Fruit fly (Drosophila melanogaster) whole organism, adult: Measurements from ENCODE around the gene CG5823.

ENCODE experiments used
- CG11617 ChIP-seq: fragments of 200-800 bp; sonication (Bioruptor generic); optimal IDR thresholded peaks from 2 replicates; lab custom pipeline; 2017; ENCODE audit warnings: mild to moderate bottlenecking, missing biosample characterization, missing genetic modification reagents, missing genetic modification characterization
- CG12768 ChIP-seq: fragments of 200-800 bp; sonication (Bioruptor generic); optimal IDR thresholded peaks from 2 replicates; lab custom pipeline; 2017; ENCODE audit warnings: missing biosample characterization, missing genetic modification characterization, mild to moderate bottlenecking, moderate library complexity, missing genetic modification reagents
- CG14711 ChIP-seq: fragments of 200-800 bp; sonication (Bioruptor generic); optimal IDR thresholded peaks from 2 replicates; lab custom pipeline; 2018; ENCODE audit warnings: missing biosample characterization, mild to moderate bottlenecking, missing genetic modification characterization, moderate library complexity
- CG1620 ChIP-seq: fragments of 200-800 bp; sonication (Bioruptor generic); optimal IDR thresholded peaks from 2 replicates; lab custom pipeline; 2016; ENCODE audit warnings: missing biosample characterization, missing genetic modification characterization
- CG33017 ChIP-seq: fragments of 200-800 bp; sonication (Bioruptor generic); optimal IDR thresholded peaks from 2 replicates; lab custom pipeline; 2018; ENCODE audit warnings: missing biosample characterization, mild to moderate bottlenecking, missing genetic modification characterization, moderate library complexity
- CG5204 ChIP-seq: fragments of 200-800 bp; sonication (Bioruptor generic); optimal IDR thresholded peaks from 2 replicates; lab custom pipeline; 2016; ENCODE audit warnings: missing biosample characterization, missing genetic modification characterization
- CG7045 ChIP-seq: fragments of 200-800 bp; sonication (Bioruptor generic); optimal IDR thresholded peaks from 2 replicates; lab custom pipeline; 2017; ENCODE audit warnings: missing biosample characterization, mild to moderate bottlenecking, missing genetic modification characterization
- CG7101 ChIP-seq: fragments of 200-800 bp; sonication (Bioruptor generic); optimal IDR thresholded peaks from 2 replicates; lab custom pipeline; 2018; ENCODE audit warnings: missing biosample characterization, mild to moderate bottlenecking, missing genetic modification characterization, moderate library complexity
- Clk ChIP-seq: fragments of 200-800 bp; sonication (Bioruptor generic); optimal IDR thresholded peaks from 2 replicates; lab custom pipeline; 2017; ENCODE audit warnings: missing biosample characterization, missing genetic modification characterization
- Crg-1 ChIP-seq: fragments of 200-800 bp; sonication (Bioruptor generic); optimal IDR thresholded peaks from 2 replicates; lab custom pipeline; 2016; ENCODE audit warnings: missing biosample characterization, missing genetic modification characterization
- Hr96 ChIP-seq: fragments of 200-800 bp; sonication (Bioruptor generic); optimal IDR thresholded peaks from 2 replicates; lab custom pipeline; 2016; ENCODE audit warnings: missing biosample characterization, missing genetic modification characterization
- Mnt ChIP-seq: fragments of 200-800 bp; sonication (Bioruptor generic); optimal IDR thresholded peaks from 2 replicates; lab custom pipeline; 2016; ENCODE audit warnings: missing biosample characterization, mild to moderate bottlenecking, missing genetic modification characterization
- bab1 ChIP-seq: fragments of 200-800 bp; sonication (Bioruptor generic); optimal IDR thresholded peaks from 3 replicates; lab custom pipeline; 2019; ENCODE audit warnings: missing biosample characterization, mild to moderate bottlenecking, missing genetic modification characterization, moderate library complexity
- cic ChIP-seq: fragments of 200-800 bp; sonication (Bioruptor generic); optimal IDR thresholded peaks from 2 replicates; lab custom pipeline; 2017; ENCODE audit warnings: missing biosample characterization, mild to moderate bottlenecking, missing genetic modification characterization, moderate library complexity
- cnc ChIP-seq, 2 experiments: fragments of >200 bp; optimal IDR thresholded peaks; 2 replicates each; lab custom pipeline; 2017
- kay ChIP-seq: fragments of 200-800 bp; sonication (Bioruptor generic); peaks from one replicate; lab custom pipeline; 2016; ENCODE audit warnings: missing biosample characterization, missing genetic modification characterization, borderline replicate concordance
- ovo ChIP-seq: fragments of 200-800 bp; sonication (Bioruptor generic); optimal IDR thresholded peaks from 2 replicates; lab custom pipeline; 2016; ENCODE audit warnings: missing biosample characterization, missing genetic modification characterization
- pad ChIP-seq: fragments of 200-800 bp; sonication (Bioruptor generic); optimal IDR thresholded peaks from 3 replicates; lab custom pipeline; 2017; ENCODE audit warnings: missing biosample characterization, missing genetic modification characterization, mild to moderate bottlenecking, moderate library complexity, missing genetic modification reagents
- tj ChIP-seq: fragments of 200-800 bp; sonication (Bioruptor generic); optimal IDR thresholded peaks from 3 replicates; lab custom pipeline; 2017; ENCODE audit warnings: missing biosample characterization, mild to moderate bottlenecking, missing genetic modification characterization, moderate library complexity
- toe ChIP-seq: fragments of 200-800 bp; sonication (Bioruptor generic); optimal IDR thresholded peaks from 2 replicates; lab custom pipeline; 2016; ENCODE audit warnings: missing biosample characterization, missing genetic modification characterization

The CG5823 gene

dm6 chr3R:17539789-17540496, 5.6 kb upstream of the CG5823 start, which contains the start of gene SF1:
Gene SF1 (plus strand): TSS chr3R:17540421.
- TF ChIP-seq bab1: no peak
- peak; percentile 74 for TF ChIP-seq toe
- TF ChIP-seq CG5204: no peak
- TF ChIP-seq CG11617 (GFP tag; lab: Kevin White, UChicago): peak; percentile 67
- TF ChIP-seq Hr96: peak; percentile 46
- TF ChIP-seq cic: no peak
- peak; percentile 41 for TF ChIP-seq CG7101 (tag; lab: Kevin White, UChicago)
- peak; percentile 50 for TF ChIP-seq pad
- no peak for TF ChIP-seq cnc (optimal IDR thresholded peaks at IDR 0.05; lab: Kevin White, UChicago)
- peak; percentile 32 for TF ChIP-seq CG7045 (GFP tag; lab: Kevin White, UChicago)
- TF ChIP-seq Clk (GFP tag; lab: Kevin White, UChicago): no peak
- TF ChIP-seq kay: no peak
- peak; percentile 26 for TF ChIP-seq tj (GFP tag; lab: Kevin White, UChicago)
- TF ChIP-seq CG33017: no peak
- peak; percentile 27 for TF ChIP-seq Crg-1 (GFP tag; lab: Kevin White, UChicago)
- TF ChIP-seq ovo: peak; percentile 44
- TF ChIP-seq CG14711: no peak
- peak; percentile 58 for TF ChIP-seq CG12768 (GFP tag; lab: Kevin White, UChicago)
- TF ChIP-seq Mnt (GFP tag; lab: Kevin White, UChicago): peak; percentile 95
- TF ChIP-seq CG1620: peak; percentile 52

dm6 chr3R:17536594-17537158, 2.3 kb upstream of the CG5823 start:
- TF ChIP-seq CG5204: no peak
- no peak for TF ChIP-seq Mnt (GFP tag; lab: Kevin White, UChicago)
- no peak for TF ChIP-seq cic
- no peak for TF ChIP-seq bab1
- peak; percentile 50 for TF ChIP-seq CG7101 (tag; lab: Kevin White, UChicago)
- TF ChIP-seq CG1620: no peak
- no peak for TF ChIP-seq tj (GFP tag; lab: Kevin White, UChicago)
- TF ChIP-seq ovo: no peak
- no peak for TF ChIP-seq kay
- TF ChIP-seq CG14711: peak; percentile 47
- no peak for TF ChIP-seq Crg-1 (GFP tag; lab: Kevin White, UChicago)
- no peak for TF ChIP-seq cnc (optimal IDR thresholded peaks at IDR 0.05; lab: Kevin White, UChicago)
- TF ChIP-seq CG33017: peak; percentile 68
- TF ChIP-seq Hr96: no peak
- no peak for TF ChIP-seq CG7045 (GFP tag; lab: Kevin White, UChicago)
- no peak for TF ChIP-seq toe
- TF ChIP-seq pad: no peak
- TF ChIP-seq CG12768 (GFP tag; lab: Kevin White, UChicago): peak; percentile 30
- no peak for TF ChIP-seq Clk (GFP tag; lab: Kevin White, UChicago)
- TF ChIP-seq CG11617 (GFP tag; lab: Kevin White, UChicago): no peak

dm6 chr3R:17535106-17535764, 848 bp upstream of the CG5823 start:
- TF ChIP-seq CG1620 (no peak), bab1 (no peak), Clk (GFP tag; lab: Kevin White, UChicago) (no peak), Mnt (GFP tag; lab: Kevin White, UChicago) (peak; percentile 53), CG7101 (tag; lab: Kevin White, UChicago) (peak; percentile 83), CG5204 (peak; percentile 12), CG33017 (peak; percentile 88), tj (GFP tag; lab: Kevin White, UChicago) (peak; percentile 44), cic (peak; percentile 66), Crg-1 (GFP tag; lab: Kevin White, UChicago) (no peak), CG11617 (GFP tag; lab: Kevin White, UChicago) (peak; percentile 81), kay (peak; percentile 92), CG12768 (GFP tag; lab: Kevin White, UChicago) (peak; percentile 43), pad (no peak), CG7045 (GFP tag; lab: Kevin White, UChicago) (peak; percentile 54), cnc (optimal IDR thresholded peaks at IDR 0.05; lab: Kevin White, UChicago) (no peak), Hr96 (peak; percentile 2), toe (no peak), CG14711 (peak; percentile 70), ovo (no peak)

DNA sequence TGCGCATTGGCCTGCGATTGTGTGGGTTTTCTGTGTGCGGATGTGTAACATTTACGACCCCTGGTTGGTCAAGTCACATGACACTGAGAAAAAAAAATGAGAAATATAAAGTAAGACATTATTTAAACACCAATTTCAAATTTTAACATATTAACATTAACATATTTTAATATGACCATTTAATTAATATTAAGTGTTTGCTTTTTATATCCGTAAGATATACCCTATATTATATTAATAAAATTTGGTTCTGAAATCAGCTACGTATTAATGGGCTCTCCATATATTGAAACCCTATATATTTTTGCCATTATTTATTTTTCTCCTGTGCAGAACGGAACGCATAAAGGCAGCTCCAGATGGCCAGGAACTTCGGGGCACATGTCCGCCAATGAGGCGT, 4.0 kb downstream of the CG5823 start:
- TF ChIP-seq CG12768 (GFP tag; lab: Kevin White, UChicago): no peak
- TF ChIP-seq CG33017: no peak
- no peak for TF ChIP-seq Crg-1 (GFP tag; lab: Kevin White, UChicago)
- TF ChIP-seq toe: no peak
- TF ChIP-seq CG5204: no peak
- no peak for TF ChIP-seq CG14711
- TF ChIP-seq CG1620: no peak
- TF ChIP-seq CG11617 (GFP tag; lab: Kevin White, UChicago): no peak
- TF ChIP-seq Mnt (GFP tag; lab: Kevin White, UChicago): no peak
- TF ChIP-seq tj (GFP tag; lab: Kevin White, UChicago): no peak
- TF ChIP-seq cnc (optimal IDR thresholded peaks at IDR 0.05; lab: Kevin White, UChicago): no peak
- TF ChIP-seq kay: no peak
- no peak for TF ChIP-seq cic
- TF ChIP-seq pad: no peak
- no peak for TF ChIP-seq Clk (GFP tag; lab: Kevin White, UChicago)
- no peak for TF ChIP-seq CG7045 (GFP tag; lab: Kevin White, UChicago)

- TF ChIP-seq kay (no peak), CG14711 (no peak), CG11617 (GFP tag; lab: Kevin White, UChicago) (no peak), Mnt (GFP tag; lab: Kevin White, UChicago) (no peak), Clk (GFP tag; lab: Kevin White, UChicago) (no peak), CG5204 (no peak), Crg-1 (GFP tag; lab: Kevin White, UChicago) (no peak), cic (no peak), bab1 (no peak), CG7045 (GFP tag; lab: Kevin White, UChicago) (no peak), cnc (optimal IDR thresholded peaks at IDR 0.05; lab: Kevin White, UChicago) (no peak), ovo (no peak), CG1620 (no peak)
Observed at dm6 chr3R:17526059-17526592, 8.3 kb downstream of the CG5823 start.
